Worm (Caenorhabditis elegans): ENCODE measurements around the gene F59A7.2.
A peak's percentile ranks its signal among the peaks of the same experiment; 100 is the strongest.

Gene F59A7.2

DNA sequence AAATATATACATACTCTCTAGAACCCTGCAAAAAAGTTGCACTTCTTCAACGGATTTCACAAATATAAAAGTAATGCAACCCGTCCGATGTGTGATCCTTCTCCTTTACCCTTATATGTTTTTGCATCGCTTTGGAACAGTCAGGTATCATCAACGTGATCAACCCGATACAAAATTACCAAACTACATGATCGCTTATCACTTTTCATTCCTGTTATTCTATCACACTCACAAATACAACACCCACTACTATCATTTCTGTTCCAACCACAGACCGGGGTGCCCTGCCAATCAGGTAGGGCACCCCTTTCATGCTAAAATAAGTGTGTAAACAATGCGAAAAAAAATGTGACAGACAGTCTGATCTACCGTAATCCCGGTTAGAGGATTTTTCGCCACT lies 49.4 kb downstream of the F59A7.2 start:
- TF ChIP-seq fkh-6 (tag; optimal IDR thresholded peaks at IDR 0.05), result no peak
- TF ChIP-seq Y22D7AL.16 (tag; optimal IDR thresholded peaks at IDR 0.05), result no peak
- TF ChIP-seq T23F11.4 (GFP tag; optimal IDR thresholded peaks at IDR 0.05), result no peak
- peak; percentile 9 for TF ChIP-seq elt-2 (tag; optimal IDR thresholded peaks at IDR 0.05)
